Worm (Caenorhabditis elegans) whole organism, L2 larva: ENCODE measurements around the gene F53H4.4.

Source experiments
- C34F6.9 ChIP-seq: fragments of 150-350 bp; optimal IDR thresholded peaks from 2 replicates; lab custom pipeline; 2014; ENCODE audit warnings: missing biosample characterization, missing genetic modification characterization
- F13H6.1 ChIP-seq: sonication (generic microtip); optimal IDR thresholded peaks from 2 replicates; lab custom pipeline; 2016; ENCODE audit warnings: missing genetic modification characterization, missing compliant biosample characterization
- R02D3.7 ChIP-seq: fragments of 150-350 bp; optimal IDR thresholded peaks from 2 replicates; lab custom pipeline; 2014; ENCODE audit warnings: missing biosample characterization, missing genetic modification characterization
- Y55F3AM.14 ChIP-seq: fragments of 200-800 bp; sonication (Bioruptor generic); optimal IDR thresholded peaks from 2 replicates; lab custom pipeline; 2018; ENCODE audit warnings: mild to moderate bottlenecking, missing genetic modification characterization, missing compliant biosample characterization
- ZK546.5 ChIP-seq: sonication (generic microtip); optimal IDR thresholded peaks from 2 replicates; lab custom pipeline; 2017; ENCODE audit warnings: missing biosample characterization, missing genetic modification characterization
- alr-1 ChIP-seq: fragments of 150-350 bp; optimal IDR thresholded peaks from 2 replicates; lab custom pipeline; 2014; ENCODE audit warnings: missing biosample characterization, missing genetic modification characterization
- aly-2 ChIP-seq: fragments of 150-350 bp; optimal IDR thresholded peaks from 2 replicates; lab custom pipeline; 2014; ENCODE audit warnings: missing biosample characterization, missing genetic modification characterization
- ama-1 ChIP-seq: fragments of 150-350 bp; optimal IDR thresholded peaks from 2 replicates; lab custom pipeline; 2018; ENCODE audit warnings: inconsistent platforms
- blmp-1 ChIP-seq: sonication (generic microtip); optimal IDR thresholded peaks from 2 replicates; lab custom pipeline; 2017; ENCODE audit warnings: missing genetic modification characterization, mild to moderate bottlenecking, missing compliant biosample characterization, antibody characterized with exemption, moderate library complexity; ENCODE audit not compliant: insufficient read depth
- ceh-16 ChIP-seq: fragments of 150-350 bp; optimal IDR thresholded peaks from 2 replicates; lab custom pipeline; 2014; ENCODE audit warnings: missing biosample characterization, missing genetic modification characterization
- crh-2 ChIP-seq: sonication (generic microtip); optimal IDR thresholded peaks from 2 replicates; lab custom pipeline; 2017; ENCODE audit warnings: missing biosample characterization, missing genetic modification characterization
- dmd-4 ChIP-seq: sonication (generic microtip); optimal IDR thresholded peaks from 2 replicates; lab custom pipeline; 2017; ENCODE audit warnings: missing biosample characterization, missing genetic modification characterization
- egl-27 ChIP-seq: sonication (generic microtip); optimal IDR thresholded peaks from 3 replicates; lab custom pipeline; 2017; ENCODE audit warnings: missing biosample characterization, missing genetic modification reagents, missing genetic modification characterization
- elt-1 ChIP-seq: fragments of 150-350 bp; optimal IDR thresholded peaks from 2 replicates; lab custom pipeline; 2014; ENCODE audit warnings: missing biosample characterization, missing genetic modification characterization
- elt-3 ChIP-seq: sonication (generic microtip); optimal IDR thresholded peaks from 2 replicates; lab custom pipeline; 2017; ENCODE audit warnings: missing biosample characterization, missing genetic modification characterization
- fos-1 ChIP-seq: fragments of 150-350 bp; optimal IDR thresholded peaks from 2 replicates; lab custom pipeline; 2014; ENCODE audit warnings: missing biosample characterization, missing genetic modification characterization
- gmeb-1 ChIP-seq: fragments of 150-350 bp; optimal IDR thresholded peaks from 2 replicates; lab custom pipeline; 2014; ENCODE audit warnings: missing biosample characterization, missing genetic modification characterization
- lin-11 ChIP-seq: fragments of 150-350 bp; sonication (generic microtip); optimal IDR thresholded peaks from 2 replicates; lab custom pipeline; 2014; ENCODE audit warnings: missing biosample characterization, missing genetic modification characterization, inconsistent platforms, mixed read lengths
- lin-13 ChIP-seq: fragments of 150-350 bp; optimal IDR thresholded peaks from 2 replicates; lab custom pipeline; 2014; ENCODE audit warnings: missing biosample characterization, missing genetic modification reagents, missing genetic modification characterization
- lin-39 ChIP-seq: fragments of 150-350 bp; optimal IDR thresholded peaks from 2 replicates; lab custom pipeline; 2014; ENCODE audit warnings: missing biosample characterization, missing genetic modification reagents, missing genetic modification characterization
- lsy-2 ChIP-seq, 2 experiments: fragments of 150-350 bp in 1 of 2; sonication (generic microtip) in 1 of 2; optimal IDR thresholded peaks; 2 replicates each; lab custom pipeline; 2014 to 2017; ENCODE audit warnings: missing biosample characterization in 2 of 2, missing genetic modification characterization in 2 of 2
- mab-5 ChIP-seq: fragments of 150-350 bp; optimal IDR thresholded peaks from 2 replicates; lab custom pipeline; 2014; ENCODE audit warnings: missing biosample characterization, missing genetic modification characterization
- mbf-1 ChIP-seq: sonication (generic microtip); optimal IDR thresholded peaks from 2 replicates; lab custom pipeline; 2017; ENCODE audit warnings: missing biosample characterization, missing genetic modification characterization
- mdl-1 ChIP-seq, 2 experiments: fragments of 150-350 bp in 1 of 2; sonication (generic microtip) in 1 of 2; optimal IDR thresholded peaks; 2 replicates each; lab custom pipeline; 2017; ENCODE audit warnings: missing biosample characterization in 2 of 2, missing genetic modification characterization in 2 of 2
- nhr-10 ChIP-seq: sonication (generic microtip); optimal IDR thresholded peaks from 2 replicates; lab custom pipeline; 2017; ENCODE audit warnings: missing biosample characterization, missing genetic modification characterization
- nhr-11 ChIP-seq: fragments of 150-350 bp; optimal IDR thresholded peaks from 2 replicates; lab custom pipeline; 2014; ENCODE audit warnings: missing biosample characterization, missing genetic modification characterization
- nhr-12 ChIP-seq: fragments of 150-350 bp; optimal IDR thresholded peaks from 2 replicates; lab custom pipeline; 2014; ENCODE audit warnings: missing biosample characterization, missing genetic modification characterization
- nhr-21 ChIP-seq: fragments of 150-350 bp; optimal IDR thresholded peaks from 2 replicates; lab custom pipeline; 2014; ENCODE audit warnings: missing biosample characterization, missing genetic modification characterization
- nhr-23 ChIP-seq: fragments of 150-350 bp; optimal IDR thresholded peaks from 2 replicates; lab custom pipeline; 2014; ENCODE audit warnings: missing biosample characterization, missing genetic modification reagents, missing genetic modification characterization
- nhr-237 ChIP-seq: fragments of 150-350 bp; optimal IDR thresholded peaks from 2 replicates; lab custom pipeline; 2014; ENCODE audit warnings: missing biosample characterization, missing genetic modification characterization
- nhr-25 ChIP-seq: fragments of 150-350 bp; sonication (generic microtip); optimal IDR thresholded peaks from 3 replicates; lab custom pipeline; 2014; ENCODE audit warnings: missing biosample characterization, missing genetic modification characterization
- nhr-6 ChIP-seq: fragments of 150-350 bp; optimal IDR thresholded peaks from 2 replicates; lab custom pipeline; 2014; ENCODE audit warnings: missing biosample characterization, missing genetic modification characterization
- nhr-77 ChIP-seq: fragments of 150-350 bp; optimal IDR thresholded peaks from 2 replicates; lab custom pipeline; 2014; ENCODE audit warnings: missing biosample characterization, missing genetic modification characterization
- peb-1 ChIP-seq: fragments of 150-350 bp; optimal IDR thresholded peaks from 2 replicates; lab custom pipeline; 2014; ENCODE audit warnings: missing biosample characterization, missing genetic modification characterization
- sem-4 ChIP-seq: fragments of 150-350 bp; optimal IDR thresholded peaks from 2 replicates; lab custom pipeline; 2014; ENCODE audit warnings: missing biosample characterization, missing genetic modification reagents, missing genetic modification characterization
- skn-1 ChIP-seq: sonication (generic microtip); optimal IDR thresholded peaks from 2 replicates; lab custom pipeline; 2017; ENCODE audit warnings: missing biosample characterization, missing genetic modification characterization
- sma-3 ChIP-seq: sonication (generic microtip); optimal IDR thresholded peaks from 2 replicates; lab custom pipeline; 2016; ENCODE audit warnings: missing genetic modification reagents, missing genetic modification characterization, missing compliant biosample characterization
- sma-9 ChIP-seq, 2 experiments: fragments of 150-350 bp in 1 of 2; sonication (generic microtip) in 1 of 2; optimal IDR thresholded peaks; 2 replicates each; lab custom pipeline; 2014 to 2016; ENCODE audit warnings: missing genetic modification characterization in 2 of 2, mild to moderate bottlenecking in 1 of 2, missing biosample characterization in 1 of 2, missing compliant biosample characterization in 1 of 2, missing genetic modification reagents in 1 of 2, moderate library complexity in 1 of 2
- snpc-4 ChIP-seq: fragments of 150-350 bp; optimal IDR thresholded peaks from 2 replicates; lab custom pipeline; 2014; ENCODE audit warnings: missing biosample characterization, missing genetic modification characterization
- unc-39 ChIP-seq: fragments of 150-350 bp; optimal IDR thresholded peaks from 2 replicates; lab custom pipeline; 2014; ENCODE audit warnings: missing biosample characterization, missing genetic modification characterization
- unc-62 ChIP-seq: fragments of 150-350 bp; optimal IDR thresholded peaks from 2 replicates; lab custom pipeline; 2014; ENCODE audit warnings: missing biosample characterization, missing genetic modification reagents, missing genetic modification characterization
- zag-1 ChIP-seq: fragments of 150-350 bp; optimal IDR thresholded peaks from 2 replicates; lab custom pipeline; 2014; ENCODE audit warnings: missing biosample characterization, missing genetic modification characterization
- ztf-1 ChIP-seq: fragments of 200-800 bp; sonication (Bioruptor generic); conservative IDR thresholded peaks from 2 replicates; pipeline ENCODE4 v1.3.6; 2022; ENCODE audit warnings: missing genetic modification characterization, missing compliant biosample characterization
- ztf-11 ChIP-seq: sonication (generic microtip); optimal IDR thresholded peaks from 2 replicates; lab custom pipeline; 2017; ENCODE audit warnings: missing biosample characterization, missing genetic modification characterization
- ztf-4 ChIP-seq: fragments of 150-350 bp; optimal IDR thresholded peaks from 2 replicates; lab custom pipeline; 2014; ENCODE audit warnings: missing biosample characterization, missing genetic modification characterization

The F53H4.4 gene

DNA sequence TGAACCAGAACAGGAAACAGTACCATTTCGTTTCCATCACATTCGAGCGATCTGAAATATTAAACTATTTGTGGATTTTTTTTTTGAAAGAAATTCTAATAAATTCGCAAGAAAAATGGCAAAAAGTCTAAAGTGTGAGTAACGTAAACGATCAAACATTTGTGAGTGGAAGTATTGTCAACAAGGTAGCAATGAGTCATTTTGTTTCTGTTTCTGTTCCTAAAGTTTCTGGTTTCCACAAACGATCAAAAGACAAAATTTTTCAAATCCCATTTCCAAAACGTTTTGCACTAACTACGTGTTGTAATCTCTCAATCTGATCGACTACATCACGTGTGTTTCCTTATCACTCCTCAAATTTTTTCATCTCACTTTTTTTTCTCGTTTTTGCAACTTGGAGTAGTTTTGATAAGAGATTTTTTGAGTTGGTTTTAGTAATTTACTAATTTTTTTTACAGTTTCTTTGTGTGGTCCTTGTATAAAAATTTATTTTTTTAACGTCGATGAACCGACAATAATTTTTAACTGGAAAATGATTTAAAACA, 18.6 kb upstream of the F53H4.4 start, which contains the start of gene F59F4.3:
Gene F59F4.3 (minus strand): TSS at position 51 of the 545 bp plus-strand sequence.
- no peak for TF ChIP-seq ztf-1
- TF ChIP-seq sma-9 (GFP tag; optimal IDR thresholded peaks at IDR 0.05; lab: Kevin White, UChicago) = peak; percentile 49
- no peak for TF ChIP-seq sma-9 (tag; optimal IDR thresholded peaks at IDR 0.05; lab: Kevin White, UChicago)
- peak; percentile 33 for TF ChIP-seq crh-2 (tag; lab: Kevin White, UChicago)
- TF ChIP-seq blmp-1 (tag; lab: Kevin White, UChicago) = peak; percentile 4

ce11 chrX:15848867-15849266, 17.3 kb upstream of the F53H4.4 start:
- TF ChIP-seq skn-1 (tag; lab: Kevin White, UChicago) (no peak), nhr-11 (tag; lab: Kevin White, UChicago) (no peak), lsy-2 (tag; optimal IDR thresholded peaks at IDR 0.05; lab: Kevin White, UChicago) (no peak), nhr-10 (tag; lab: Kevin White, UChicago) (no peak), peb-1 (tag; lab: Kevin White, UChicago) (no peak), nhr-237 (tag; lab: Kevin White, UChicago) (no peak), dmd-4 (no peak), elt-1 (no peak), aly-2 (tag; lab: Kevin White, UChicago) (no peak), ama-1 (lab: Kevin White, UChicago) (no peak), sma-3 (GFP tag; lab: Kevin White, UChicago) (no peak), snpc-4 (tag; lab: Kevin White, UChicago) (no peak), egl-27 (tag; lab: Kevin White, UChicago) (no peak), nhr-6 (tag; lab: Kevin White, UChicago) (no peak), sem-4 (tag; lab: Kevin White, UChicago) (no peak), ztf-11 (no peak), alr-1 (tag; lab: Kevin White, UChicago) (no peak)

DNA sequence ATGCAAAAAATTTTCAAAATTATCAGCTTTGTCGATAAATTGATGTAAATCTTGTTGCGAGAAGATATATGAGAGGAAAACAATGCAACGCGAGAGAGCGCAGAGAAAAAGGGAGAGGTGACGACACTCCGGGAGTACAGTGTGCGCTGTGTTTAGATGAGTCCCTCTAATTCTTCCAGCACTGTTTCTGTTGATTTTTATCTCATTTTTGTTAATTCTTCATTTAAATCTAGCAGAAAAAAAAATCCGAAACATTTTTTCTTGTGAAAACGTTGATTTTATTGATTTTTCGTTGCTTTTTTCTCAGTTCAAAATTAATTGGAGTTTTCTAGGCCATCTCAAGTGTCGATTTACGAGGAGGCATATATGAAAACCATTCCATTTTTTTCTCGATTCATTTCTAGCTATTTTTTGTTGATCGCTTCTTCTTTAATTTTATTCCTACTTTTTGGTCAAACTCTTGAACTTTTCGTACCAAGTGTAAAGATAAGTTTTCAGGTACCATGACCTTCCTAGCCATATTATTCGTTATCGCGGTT, 16.7 kb upstream of the F53H4.4 start, which contains the start of gene acl-1:
Gene acl-1 (plus strand): TSS at position 489 of the 539 bp plus-strand sequence.
- TF ChIP-seq egl-27 (tag; lab: Kevin White, UChicago) (no peak), nhr-23 (tag; lab: Kevin White, UChicago) (no peak), nhr-21 (tag; lab: Kevin White, UChicago) (peak; percentile 67), ztf-4 (tag; lab: Kevin White, UChicago) (peak; percentile 37), nhr-11 (tag; lab: Kevin White, UChicago) (no peak), nhr-237 (tag; lab: Kevin White, UChicago) (no peak), dmd-4 (no peak), blmp-1 (tag; lab: Kevin White, UChicago) (peak; percentile 60), gmeb-1 (tag; lab: Kevin White, UChicago) (peak; percentile 57), sma-9 (GFP tag; optimal IDR thresholded peaks at IDR 0.05; lab: Kevin White, UChicago) (peak; percentile 68), sma-9 (tag; optimal IDR thresholded peaks at IDR 0.05; lab: Kevin White, UChicago) (no peak), F13H6.1 (peak; percentile 85), mbf-1 (tag; lab: Kevin White, UChicago) (no peak), ZK546.5 (tag; lab: Kevin White, UChicago) (no peak), C34F6.9 (peak; percentile 82), elt-1 (no peak), elt-3 (tag; lab: Kevin White, UChicago) (no peak), nhr-25 (no peak), lin-13 (GFP tag; lab: Kevin White, UChicago) (peak; percentile 72), lin-11 (tag; lab: Kevin White, UChicago) (peak; percentile 30), R02D3.7 (tag; lab: Kevin White, UChicago) (peak; percentile 96), nhr-12 (tag; lab: Kevin White, UChicago) (no peak), Y55F3AM.14 (GFP tag; lab: Kevin White, UChicago) (peak; percentile 33), ceh-16 (tag; lab: Kevin White, UChicago) (peak; percentile 6), nhr-77 (tag; lab: Kevin White, UChicago) (peak; percentile 35), fos-1 (tag; lab: Kevin White, UChicago) (peak; percentile 9), ama-1 (lab: Kevin White, UChicago) (no peak), peb-1 (tag; lab: Kevin White, UChicago) (no peak), aly-2 (tag; lab: Kevin White, UChicago) (no peak), mab-5 (tag; lab: Kevin White, UChicago) (peak; percentile 72), zag-1 (tag; lab: Kevin White, UChicago) (no peak), sem-4 (tag; lab: Kevin White, UChicago) (peak; percentile 65), alr-1 (tag; lab: Kevin White, UChicago) (no peak), unc-62 (GFP tag; lab: Kevin White, UChicago) (no peak), snpc-4 (tag; lab: Kevin White, UChicago) (peak; percentile 14), sma-3 (GFP tag; lab: Kevin White, UChicago) (peak; percentile 88), skn-1 (tag; lab: Kevin White, UChicago) (peak; percentile 35), unc-39 (tag; lab: Kevin White, UChicago) (no peak), ztf-1 (no peak), mdl-1 (tag; optimal IDR thresholded peaks at IDR 0.05; lab: Kevin White, UChicago) (peak in 1 of 2 experiments; percentile 21), nhr-6 (tag; lab: Kevin White, UChicago) (peak; percentile 61), lin-39 (no peak), nhr-10 (tag; lab: Kevin White, UChicago) (no peak), crh-2 (tag; lab: Kevin White, UChicago) (peak; percentile 83), ztf-11 (no peak)
